Worm (Caenorhabditis elegans) whole organism, mixed stage, embryonic: Measurements from ENCODE around the gene dhs-31.
"Not testable (repeated sequence)": the region's sequence is repeated elsewhere in the genome, so short reads cannot be mapped to it uniquely, and the experiment has no call there.

Source experiments
- M03D4.4 ChIP-seq: sonication (generic microtip); optimal IDR thresholded peaks from 2 replicates; lab custom pipeline; 2017; ENCODE audit warnings: mild to moderate bottlenecking, missing genetic modification characterization, missing compliant biosample characterization
- bed-3 ChIP-seq: fragments of 200-800 bp; sonication (Bioruptor generic); optimal IDR thresholded peaks from 3 replicates; lab custom pipeline; 2018; ENCODE audit warnings: mild to moderate bottlenecking, missing genetic modification characterization, moderate library complexity, missing compliant biosample characterization
- blmp-1 ChIP-seq: fragments of 150-350 bp; optimal IDR thresholded peaks from 2 replicates; lab custom pipeline; 2014; ENCODE audit warnings: missing biosample characterization, missing genetic modification characterization
- ceh-39 ChIP-seq: fragments of 150-350 bp; optimal IDR thresholded peaks from 2 replicates; lab custom pipeline; 2014; ENCODE audit warnings: missing biosample characterization, missing genetic modification characterization
- ceh-43 ChIP-seq: fragments of 200-800 bp; sonication (Bioruptor generic); optimal IDR thresholded peaks from 2 replicates; lab custom pipeline; 2018; ENCODE audit warnings: mild to moderate bottlenecking, missing genetic modification characterization, moderate library complexity, missing compliant biosample characterization
- ceh-83 ChIP-seq: fragments of 200-800 bp; sonication (Bioruptor generic); optimal IDR thresholded peaks from 2 replicates; lab custom pipeline; 2018; ENCODE audit warnings: mild to moderate bottlenecking, missing genetic modification characterization, missing compliant biosample characterization
- ces-1 ChIP-seq: fragments of 150-350 bp; optimal IDR thresholded peaks from 2 replicates; lab custom pipeline; 2014; ENCODE audit warnings: missing biosample characterization, missing genetic modification reagents, missing genetic modification characterization
- drap-1 ChIP-seq: fragments of 200-800 bp; sonication (Bioruptor generic); optimal IDR thresholded peaks from 3 replicates; lab custom pipeline; 2018; ENCODE audit warnings: mild to moderate bottlenecking, missing genetic modification characterization, missing compliant biosample characterization
- elt-3 ChIP-seq: fragments of 150-350 bp; optimal IDR thresholded peaks from 2 replicates; lab custom pipeline; 2014; ENCODE audit warnings: missing biosample characterization, missing genetic modification characterization
- flh-1 ChIP-seq: fragments of 200-800 bp; sonication (Bioruptor generic); optimal IDR thresholded peaks from 2 replicates; lab custom pipeline; 2018; ENCODE audit warnings: mild to moderate bottlenecking, missing genetic modification characterization, moderate library complexity, missing compliant biosample characterization
- ham-2 ChIP-seq: fragments of 200-800 bp; sonication (Bioruptor generic); optimal IDR thresholded peaks from 2 replicates; lab custom pipeline; 2018; ENCODE audit warnings: mild to moderate bottlenecking, missing genetic modification characterization, missing compliant biosample characterization
- hlh-1 ChIP-seq: fragments of 150-350 bp; optimal IDR thresholded peaks from 2 replicates; lab custom pipeline; 2014; ENCODE audit warnings: missing biosample characterization, missing genetic modification reagents, missing genetic modification characterization
- lin-13 ChIP-seq: fragments of 150-350 bp; optimal IDR thresholded peaks from 2 replicates; lab custom pipeline; 2014; ENCODE audit warnings: missing biosample characterization, missing genetic modification characterization
- lin-32 ChIP-seq: fragments of 200-800 bp; sonication (Bioruptor generic); optimal IDR thresholded peaks from 2 replicates; lab custom pipeline; 2018; ENCODE audit warnings: mild to moderate bottlenecking, missing genetic modification characterization, missing compliant biosample characterization
- lsy-2 ChIP-seq: fragments of 150-350 bp; optimal IDR thresholded peaks from 2 replicates; lab custom pipeline; 2014; ENCODE audit warnings: missing biosample characterization, missing genetic modification characterization
- mab-5 ChIP-seq: fragments of 150-350 bp; optimal IDR thresholded peaks from 2 replicates; lab custom pipeline; 2014; ENCODE audit warnings: missing biosample characterization, missing genetic modification characterization
- mep-1 ChIP-seq: fragments of 150-350 bp; optimal IDR thresholded peaks from 2 replicates; lab custom pipeline; 2017; ENCODE audit warnings: missing biosample characterization, missing genetic modification reagents, missing genetic modification characterization, inconsistent platforms
- mls-2 ChIP-seq: sonication (generic microtip); optimal IDR thresholded peaks from 2 replicates; lab custom pipeline; 2016; ENCODE audit warnings: mild to moderate bottlenecking, missing genetic modification characterization, moderate library complexity, missing compliant biosample characterization
- nhr-12 ChIP-seq: fragments of 150-350 bp; optimal IDR thresholded peaks from 2 replicates; lab custom pipeline; 2014; ENCODE audit warnings: missing biosample characterization, missing genetic modification characterization
- nhr-2 ChIP-seq: fragments of 150-350 bp; optimal IDR thresholded peaks from 2 replicates; lab custom pipeline; 2014; ENCODE audit warnings: missing biosample characterization, missing genetic modification characterization
- nhr-237 ChIP-seq: fragments of 150-350 bp; optimal IDR thresholded peaks from 2 replicates; lab custom pipeline; 2014; ENCODE audit warnings: missing biosample characterization, missing genetic modification characterization
- nhr-28 ChIP-seq: fragments of 150-350 bp; optimal IDR thresholded peaks from 2 replicates; lab custom pipeline; 2014; ENCODE audit warnings: missing biosample characterization, missing genetic modification characterization
- nhr-76 ChIP-seq: sonication (generic microtip); optimal IDR thresholded peaks from 2 replicates; lab custom pipeline; 2017; ENCODE audit warnings: missing biosample characterization, missing genetic modification characterization
- sem-2 ChIP-seq: fragments of 200-800 bp; sonication (Bioruptor generic); optimal IDR thresholded peaks from 2 replicates; lab custom pipeline; 2018; ENCODE audit warnings: mild to moderate bottlenecking, missing genetic modification characterization, missing compliant biosample characterization
- snpc-4 ChIP-seq: fragments of 150-350 bp; optimal IDR thresholded peaks from 2 replicates; lab custom pipeline; 2014; ENCODE audit warnings: missing biosample characterization, missing genetic modification characterization
- sptf-1 ChIP-seq: sonication (generic microtip); optimal IDR thresholded peaks from 2 replicates; lab custom pipeline; 2017; ENCODE audit warnings: mild to moderate bottlenecking, missing genetic modification characterization, moderate library complexity, missing compliant biosample characterization
- tbx-8 ChIP-seq: fragments of 200-800 bp; sonication (Bioruptor generic); optimal IDR thresholded peaks from 2 replicates; lab custom pipeline; 2018; ENCODE audit warnings: mild to moderate bottlenecking, missing genetic modification characterization, moderate library complexity, missing compliant biosample characterization
- unc-120 ChIP-seq: sonication (generic microtip); optimal IDR thresholded peaks from 2 replicates; lab custom pipeline; 2017; ENCODE audit warnings: missing genetic modification characterization, missing compliant biosample characterization; ENCODE audit not compliant: poor library complexity, severe bottlenecking
- unc-39 ChIP-seq: fragments of 150-350 bp; optimal IDR thresholded peaks from 2 replicates; lab custom pipeline; 2014; ENCODE audit warnings: missing biosample characterization, missing genetic modification characterization
- unc-62 ChIP-seq: fragments of 150-350 bp; optimal IDR thresholded peaks from 2 replicates; lab custom pipeline; 2014; ENCODE audit warnings: missing biosample characterization, missing genetic modification reagents, missing genetic modification characterization
- ztf-11 ChIP-seq: fragments of 150-350 bp; optimal IDR thresholded peaks from 2 replicates; lab custom pipeline; 2014; ENCODE audit warnings: missing biosample characterization, missing genetic modification characterization

dhs-31 gene

ce11 chrIV:10028779-10029178 lies 11.9 kb downstream of the dhs-31 start, which contains the start of the genes F44D12.16 and msd-2:
TSS of gene F44D12.16 (plus strand) at chrIV:10029079.
TSS of gene msd-2 (plus strand) at chrIV:10029083.
- TF ChIP-seq nhr-76; sptf-1 (tag; lab: Kevin White, UChicago); snpc-4 (tag; lab: Kevin White, UChicago): not testable (repeated sequence)
- TF ChIP-seq, all 35 proteins: peak for 0; not testable (repeated sequence) for 35

DNA sequence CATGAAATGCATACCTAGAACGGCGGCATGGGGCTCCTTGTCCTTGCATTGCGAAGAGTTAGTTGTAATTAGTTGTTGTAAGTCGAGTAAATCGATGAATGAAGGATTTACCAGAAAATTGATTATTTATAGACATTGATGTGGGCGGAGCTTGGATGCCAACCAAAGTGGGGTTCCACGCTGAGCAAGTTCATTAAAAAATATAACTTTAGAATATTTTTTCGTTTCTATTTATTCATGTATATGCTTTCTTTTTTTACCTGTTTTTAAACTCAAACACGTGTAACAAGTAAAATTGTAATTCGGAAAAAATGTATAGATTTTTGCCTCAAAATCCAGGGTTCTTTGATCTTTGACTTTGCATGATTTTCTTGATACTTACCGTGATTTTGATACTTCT lies 13.1 kb downstream of the dhs-31 start, which contains the start of gene gipc-2:
TSS of gene gipc-2 (minus strand) at position 101 of the 400 bp plus-strand sequence.
- TF ChIP-seq ztf-11 (tag; lab: Kevin White, UChicago), result no peak
- TF ChIP-seq flh-1, result no peak
- TF ChIP-seq ceh-83, result no peak
- TF ChIP-seq lin-32, result no peak
- TF ChIP-seq lsy-2 (tag; lab: Kevin White, UChicago), result no peak
- TF ChIP-seq ces-1 (GFP tag; lab: Kevin White, UChicago), result no peak
- no peak for TF ChIP-seq snpc-4 (tag; lab: Kevin White, UChicago)
- TF ChIP-seq elt-3 (tag; lab: Kevin White, UChicago), result no peak
- TF ChIP-seq unc-39, result no peak
- no peak for TF ChIP-seq nhr-237 (tag; lab: Kevin White, UChicago)
- no peak for TF ChIP-seq nhr-76
- no peak for TF ChIP-seq nhr-12 (tag; lab: Kevin White, UChicago)
- no peak for TF ChIP-seq hlh-1 (tag; lab: Kevin White, UChicago)

ce11 chrIV:10026129-10026528 lies 14.6 kb downstream of the dhs-31 start:
- TF ChIP-seq hlh-1 (tag; lab: Kevin White, UChicago) (no peak), mab-5 (tag; lab: Kevin White, UChicago) (no peak), nhr-2 (tag; lab: Kevin White, UChicago) (no peak), mep-1 (no peak), snpc-4 (tag; lab: Kevin White, UChicago) (no peak), unc-39 (no peak), nhr-237 (tag; lab: Kevin White, UChicago) (no peak), ces-1 (GFP tag; lab: Kevin White, UChicago) (no peak), unc-120 (no peak), ham-2 (GFP tag; lab: Kevin White, UChicago) (no peak), sem-2 (GFP tag; lab: Kevin White, UChicago) (no peak), sptf-1 (tag; lab: Kevin White, UChicago) (no peak)

DNA sequence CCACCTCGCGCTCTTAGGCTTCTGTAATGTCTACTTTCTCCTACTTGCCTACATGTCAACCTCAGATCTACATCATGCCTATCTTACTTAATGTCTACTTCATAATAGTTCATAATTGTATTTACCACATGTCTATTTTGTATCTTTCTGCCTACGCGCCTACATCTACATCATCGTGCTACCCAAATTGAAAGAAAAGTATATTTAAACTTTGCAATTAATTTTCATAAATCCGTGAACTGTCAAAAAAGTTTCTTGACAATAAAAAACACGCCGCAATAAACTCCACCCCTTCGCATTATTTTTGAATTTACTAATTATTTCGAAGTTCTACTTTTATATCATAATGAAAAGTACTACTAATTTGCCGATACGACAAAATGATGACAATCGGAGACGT lies 17.7 kb downstream of the dhs-31 start, which contains the start of gene F44D12.8:
TSS of gene F44D12.8 (plus strand) at position 301 of the 400 bp plus-strand sequence.
- TF ChIP-seq lsy-2 (tag; lab: Kevin White, UChicago), result no peak
- TF ChIP-seq nhr-76, result no peak
- no peak for TF ChIP-seq unc-39
- TF ChIP-seq nhr-28 (tag; lab: Kevin White, UChicago), result no peak
- TF ChIP-seq unc-120, result no peak
- TF ChIP-seq nhr-12 (tag; lab: Kevin White, UChicago), result no peak
- TF ChIP-seq lin-32, result no peak
- TF ChIP-seq ces-1 (GFP tag; lab: Kevin White, UChicago), result no peak
- no peak for TF ChIP-seq ham-2 (GFP tag; lab: Kevin White, UChicago)
- TF ChIP-seq blmp-1, result no peak
- no peak for TF ChIP-seq ceh-83
- TF ChIP-seq lin-13, result no peak

ce11 chrIV:10021283-10021682 lies 19.4 kb downstream of the dhs-31 start, which contains the start of gene F44D12.19:
TSS of gene F44D12.19 (plus strand) at chrIV:10021583.
- TF ChIP-seq unc-120, result no peak
- TF ChIP-seq M03D4.4 (tag; lab: Kevin White, UChicago), result no peak
- no peak for TF ChIP-seq tbx-8 (GFP tag; lab: Kevin White, UChicago)
- no peak for TF ChIP-seq drap-1 (GFP tag; lab: Kevin White, UChicago)
- TF ChIP-seq nhr-28 (tag; lab: Kevin White, UChicago), result no peak
- TF ChIP-seq ceh-83, result no peak
- no peak for TF ChIP-seq mls-2 (tag; lab: Kevin White, UChicago)
- no peak for TF ChIP-seq nhr-12 (tag; lab: Kevin White, UChicago)
- no peak for TF ChIP-seq ces-1 (GFP tag; lab: Kevin White, UChicago)

ce11 chrIV:10017633-10018032 lies 23.1 kb downstream of the dhs-31 start, which contains the start of gene F44D12.2:
TSS of gene F44D12.2 (minus strand) at chrIV:10017733.
- TF ChIP-seq ceh-83 (no peak), lin-13 (no peak), hlh-1 (tag; lab: Kevin White, UChicago) (no peak)
- TF ChIP-seq, all 35 proteins: peak for 0

DNA sequence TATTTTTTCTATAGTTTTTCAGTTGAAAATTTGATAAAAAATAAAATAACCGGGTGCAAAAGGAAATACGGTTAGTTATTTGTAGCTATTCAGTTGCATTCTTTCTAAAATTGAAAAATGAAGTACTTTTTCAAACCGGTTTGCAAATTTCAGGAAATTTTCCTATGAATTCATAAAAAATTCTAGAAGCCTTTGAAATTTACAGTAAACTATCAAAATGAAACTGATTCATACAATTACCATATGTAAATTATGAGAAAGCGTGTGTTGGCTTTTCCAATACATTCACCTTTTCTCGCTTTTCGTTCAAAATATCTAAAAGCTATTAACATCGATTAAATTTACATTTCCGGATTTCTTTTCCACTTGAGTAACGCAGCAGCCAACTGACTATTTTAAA lies 23.7 kb downstream of the dhs-31 start, which contains the start of gene ent-7:
TSS of gene ent-7 (plus strand) at position 301 of the 400 bp plus-strand sequence.
- TF ChIP-seq nhr-28 (tag; lab: Kevin White, UChicago) (no peak), M03D4.4 (tag; lab: Kevin White, UChicago) (no peak), mls-2 (tag; lab: Kevin White, UChicago) (no peak), elt-3 (tag; lab: Kevin White, UChicago) (no peak), flh-1 (no peak), ceh-43 (GFP tag; lab: Kevin White, UChicago) (no peak), drap-1 (GFP tag; lab: Kevin White, UChicago) (no peak), unc-39 (no peak), lsy-2 (tag; lab: Kevin White, UChicago) (no peak), nhr-237 (tag; lab: Kevin White, UChicago) (no peak), blmp-1 (no peak), nhr-76 (no peak), bed-3 (GFP tag; lab: Kevin White, UChicago) (no peak), tbx-8 (GFP tag; lab: Kevin White, UChicago) (no peak), unc-62 (GFP tag; lab: Kevin White, UChicago) (no peak), ceh-39 (tag; lab: Kevin White, UChicago) (no peak)
- TF ChIP-seq, all 35 proteins: peak for 0
